Worm (Caenorhabditis elegans) whole organism, dauer: ENCODE results near the gene tag-120.

Source experiments
- unc-62 ChIP-seq: sonication (generic microtip); optimal IDR thresholded peaks from 2 replicates; lab custom pipeline; 2017; ENCODE audit warnings: missing biosample characterization, missing genetic modification reagents, missing genetic modification characterization

Gene tag-120

DNA sequence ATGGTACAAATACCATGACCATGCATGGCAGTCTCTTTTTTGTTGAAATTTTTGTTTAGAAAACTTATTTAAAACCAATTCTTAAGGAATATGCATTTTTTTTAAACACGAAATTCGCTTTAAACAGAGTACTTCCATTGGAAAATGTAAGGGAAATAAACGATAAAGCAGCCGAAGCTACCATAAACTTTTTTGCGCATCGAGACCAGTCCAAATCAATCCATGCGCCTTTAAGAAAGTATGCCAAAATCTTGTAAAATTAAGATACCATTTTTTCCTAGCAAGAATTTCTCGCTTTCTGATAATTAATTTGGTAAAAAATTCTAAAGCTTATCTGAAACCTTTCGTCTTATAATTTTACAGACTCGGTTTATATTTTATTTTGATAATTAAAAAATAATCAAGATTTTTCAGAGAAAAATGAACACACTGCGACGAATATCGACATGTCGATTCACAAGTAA lies 16.9 kb downstream of the tag-120 start, which contains the start of gene ZK287.7:
TSS of gene ZK287.7 (plus strand) at position 414 of the 464 bp plus-strand sequence.
- TF ChIP-seq unc-62 (GFP tag; lab: Kevin White, UChicago): no peak

DNA sequence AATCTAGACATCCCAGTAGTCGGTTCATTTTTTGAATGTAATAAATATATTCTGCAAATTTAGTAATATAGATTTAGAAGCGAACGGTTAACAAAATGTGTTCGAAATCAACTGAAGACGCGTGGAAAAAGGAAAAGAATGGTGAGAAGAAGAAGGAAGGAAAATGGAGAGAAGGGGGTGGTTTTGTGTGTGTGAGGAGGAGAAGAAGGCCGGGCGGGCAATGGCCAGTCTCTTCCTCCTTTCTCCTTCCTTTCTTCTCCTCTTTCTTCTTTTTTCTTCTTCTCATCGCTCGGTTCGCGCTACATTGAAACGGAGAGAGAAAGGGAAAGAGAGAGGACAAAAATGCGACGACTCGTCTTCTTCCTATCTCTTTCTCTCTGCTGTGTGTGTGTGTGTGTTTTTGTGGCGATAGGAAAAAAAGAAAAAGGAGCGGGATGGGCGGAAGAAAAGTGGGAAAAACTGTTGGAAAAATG lies 17.5 kb downstream of the tag-120 start, which contains the start of gene ztf-9:
TSS of gene ztf-9 (minus strand) at position 51 of the 473 bp plus-strand sequence.
- TF ChIP-seq unc-62 (GFP tag; lab: Kevin White, UChicago): no peak

DNA sequence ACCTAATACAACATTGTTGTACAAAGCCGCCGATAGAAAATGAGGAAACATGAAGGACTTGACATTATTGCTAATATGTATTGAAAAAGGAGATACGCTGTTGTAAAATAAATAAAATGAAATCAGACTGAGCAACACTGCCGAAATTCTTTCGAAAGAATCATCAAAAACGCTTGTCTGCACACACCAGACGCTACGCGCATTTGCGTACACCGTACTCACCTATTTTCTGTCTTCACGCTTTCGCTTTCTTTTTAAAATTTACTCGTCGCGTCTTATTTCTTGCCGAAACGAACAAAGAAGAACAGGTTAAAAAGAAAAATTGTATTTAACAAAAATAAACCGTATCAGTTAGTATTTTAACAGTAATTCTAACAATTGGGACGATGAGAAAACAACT lies 18.9 kb downstream of the tag-120 start:
- TF ChIP-seq unc-62 (GFP tag; lab: Kevin White, UChicago): no peak

DNA sequence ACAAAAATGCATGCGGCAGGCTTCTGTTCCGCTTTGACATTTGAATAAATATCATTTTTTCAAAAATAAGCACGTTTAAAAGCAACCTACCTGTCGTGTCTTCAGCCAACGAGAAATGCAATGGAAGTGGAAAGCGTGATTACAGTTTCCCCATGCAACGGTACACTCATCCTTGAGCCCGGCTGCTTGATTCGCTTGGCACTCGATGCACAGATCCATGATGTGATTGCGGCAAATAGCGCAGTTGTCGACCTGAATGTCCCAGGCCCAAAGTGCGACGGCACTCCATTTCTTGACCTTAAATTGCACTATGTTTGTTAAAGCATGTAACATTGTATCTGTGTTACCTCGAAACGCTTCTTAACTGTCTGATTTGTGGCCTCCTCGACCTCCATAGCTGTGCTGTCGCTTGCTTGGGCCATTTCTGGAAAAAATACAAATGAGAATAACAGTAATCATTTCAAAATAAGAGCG lies 19.5 kb downstream of the tag-120 start, which contains the start of gene rbx-1:
TSS of gene rbx-1 (minus strand) at position 424 of the 474 bp plus-strand sequence.
- no peak for TF ChIP-seq unc-62 (GFP tag; lab: Kevin White, UChicago)

DNA sequence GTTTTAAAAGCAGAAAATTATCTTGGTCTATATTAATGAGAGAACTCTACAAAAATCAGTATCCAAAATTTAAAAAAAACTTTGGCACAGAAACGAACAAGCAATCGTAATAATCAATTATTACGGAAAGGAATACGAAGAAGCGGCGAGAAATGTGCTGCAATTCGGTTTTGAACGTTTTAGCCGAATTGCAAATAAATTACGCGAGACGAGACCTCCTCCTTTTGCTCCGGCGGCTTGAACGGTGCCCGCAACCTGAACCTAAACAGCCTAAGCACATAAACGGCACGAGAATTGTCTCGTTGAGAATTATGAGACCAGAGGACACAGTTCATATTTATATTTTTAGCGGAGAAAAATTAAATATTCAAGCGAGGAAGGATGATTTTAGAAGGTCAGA lies 20.2 kb downstream of the tag-120 start:
- no peak for TF ChIP-seq unc-62 (GFP tag; lab: Kevin White, UChicago)

DNA sequence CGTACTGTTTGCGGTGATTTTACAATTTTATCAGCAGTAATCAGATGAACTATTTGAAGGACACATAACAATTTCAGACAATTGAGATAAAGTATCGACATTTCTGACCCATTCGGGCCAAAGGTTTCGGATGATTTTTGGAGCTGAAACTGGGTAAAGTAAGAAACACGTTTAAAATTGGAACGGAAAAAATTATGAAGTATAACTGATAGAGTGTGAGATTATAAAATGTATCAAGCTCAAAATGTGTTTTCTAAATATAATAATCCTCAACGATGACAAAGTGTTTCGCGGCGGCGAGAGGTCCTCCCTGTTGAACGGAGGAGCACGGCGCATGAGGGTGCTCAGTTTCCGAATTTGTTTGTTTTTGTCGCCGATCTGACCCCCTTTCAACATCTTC lies 24.1 kb downstream of the tag-120 start, which contains the start of gene ZK287.4:
TSS of gene ZK287.4 (minus strand) at position 101 of the 400 bp plus-strand sequence.
- no peak for TF ChIP-seq unc-62 (GFP tag; lab: Kevin White, UChicago)

DNA sequence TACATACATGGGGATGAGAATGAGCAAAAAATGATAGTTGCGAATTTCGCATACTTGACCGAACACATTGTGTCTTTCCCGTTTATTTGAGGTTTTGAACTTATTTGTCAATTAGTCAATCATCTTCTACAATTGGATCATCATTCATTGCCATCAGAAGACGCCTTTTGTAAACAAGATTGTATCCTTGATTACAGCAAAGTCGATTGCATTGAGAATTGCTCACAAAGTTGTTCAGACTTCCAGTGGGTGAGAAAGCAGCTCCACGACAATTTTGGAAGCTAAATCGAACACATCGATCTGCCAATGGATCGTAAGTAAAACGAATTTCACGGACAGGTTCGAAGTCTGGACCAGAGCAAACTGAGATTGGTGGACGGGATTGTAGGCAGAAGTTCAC lies 29.4 kb downstream of the tag-120 start:
- TF ChIP-seq unc-62 (GFP tag; lab: Kevin White, UChicago): no peak

DNA sequence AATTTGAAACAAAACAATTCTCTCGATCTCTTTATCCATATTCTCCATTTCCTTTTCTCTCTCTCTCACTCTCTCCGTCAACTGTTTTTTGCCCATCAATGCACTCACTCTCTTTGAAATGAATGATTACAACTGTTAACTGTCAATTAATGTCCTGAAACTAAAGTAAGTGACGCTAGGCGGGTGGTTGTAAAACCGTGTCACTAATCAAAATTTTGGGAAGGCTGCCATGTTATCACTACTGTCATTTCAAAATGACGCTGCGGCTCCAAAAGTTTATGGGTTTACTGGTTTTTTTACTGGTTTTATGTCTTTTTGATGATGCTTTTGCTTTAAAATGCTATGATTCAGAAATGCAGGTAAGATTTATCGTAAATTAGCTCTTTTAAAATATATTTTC lies 30.4 kb downstream of the tag-120 start, which contains the start of gene ZK287.9:
TSS of gene ZK287.9 (plus strand) at position 192 of the 400 bp plus-strand sequence.
- no peak for TF ChIP-seq unc-62 (GFP tag; lab: Kevin White, UChicago)

DNA sequence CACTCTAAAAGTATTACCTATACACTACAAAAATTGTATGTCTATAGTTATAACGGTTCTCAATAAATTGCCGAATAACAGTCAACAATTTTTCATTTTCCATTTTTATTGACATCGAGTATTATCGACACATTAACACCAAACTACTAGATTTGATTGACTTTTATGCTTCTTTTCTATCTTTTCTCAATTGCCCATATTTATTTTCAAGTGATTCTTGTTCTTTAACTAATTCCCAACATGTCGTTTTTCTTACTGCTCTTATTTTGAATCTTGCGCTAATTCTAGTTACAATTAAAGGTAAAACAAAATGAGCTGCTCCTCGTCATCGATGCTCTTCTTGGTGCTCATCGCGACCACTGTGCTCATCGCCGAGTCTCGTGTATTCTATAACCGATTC lies 31.6 kb downstream of the tag-120 start, which contains the start of gene cthd-1:
TSS of gene cthd-1 (plus strand) at position 301 of the 400 bp plus-strand sequence.
- TF ChIP-seq unc-62 (GFP tag; lab: Kevin White, UChicago): no peak

DNA sequence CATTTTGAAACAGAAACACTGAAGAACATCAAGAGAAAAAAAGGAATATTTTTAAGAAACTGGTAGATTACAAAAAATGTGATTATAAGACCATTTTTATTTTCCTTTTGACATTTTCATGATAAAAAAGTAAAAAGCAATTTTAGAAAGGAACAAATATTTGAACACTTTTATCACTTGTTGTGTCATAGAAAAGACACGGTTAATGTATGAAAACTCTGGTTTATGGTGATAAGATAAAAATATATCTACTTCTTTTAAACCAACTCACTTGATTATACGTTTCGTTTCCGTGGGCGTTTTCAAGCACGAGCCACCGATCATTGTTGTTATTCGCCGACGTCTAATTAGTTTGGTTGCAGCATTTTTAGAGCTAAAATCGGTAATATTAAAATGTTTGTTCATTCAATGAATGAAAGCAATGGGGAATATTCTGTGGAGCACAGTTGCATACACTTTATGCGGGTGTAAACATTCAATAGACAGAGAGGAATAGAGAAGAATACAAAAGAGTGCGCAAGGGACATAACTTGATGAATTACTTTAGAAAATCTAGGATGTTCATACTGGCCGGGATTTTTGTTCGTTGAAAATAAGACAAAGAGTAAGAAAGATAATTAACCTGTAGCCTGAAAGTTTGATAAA lies 36.3 kb downstream of the tag-120 start, which contains the start of gene sulp-8:
TSS of gene sulp-8 (minus strand) at position 469 of the 645 bp plus-strand sequence.
- TF ChIP-seq unc-62 (GFP tag; lab: Kevin White, UChicago): no peak

DNA sequence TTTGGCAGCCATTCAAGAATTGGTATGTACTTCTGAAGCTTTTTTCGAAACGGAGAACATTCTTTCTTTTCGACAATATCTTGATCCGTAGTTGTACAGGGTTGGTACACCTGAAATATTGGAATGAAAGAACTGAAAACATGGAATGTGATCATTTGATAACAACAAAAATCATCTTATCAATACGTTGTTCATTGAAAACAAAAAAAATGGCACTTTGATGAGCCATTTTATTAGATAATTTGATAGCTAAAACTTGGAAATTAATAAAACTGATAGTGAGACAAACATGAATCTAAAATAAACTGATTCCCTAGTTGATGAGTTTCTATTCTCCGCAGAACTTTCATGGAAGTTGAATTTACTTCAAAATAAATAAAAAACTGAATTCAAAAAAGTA lies 37.1 kb downstream of the tag-120 start:
- TF ChIP-seq unc-62 (GFP tag; lab: Kevin White, UChicago): no peak

DNA sequence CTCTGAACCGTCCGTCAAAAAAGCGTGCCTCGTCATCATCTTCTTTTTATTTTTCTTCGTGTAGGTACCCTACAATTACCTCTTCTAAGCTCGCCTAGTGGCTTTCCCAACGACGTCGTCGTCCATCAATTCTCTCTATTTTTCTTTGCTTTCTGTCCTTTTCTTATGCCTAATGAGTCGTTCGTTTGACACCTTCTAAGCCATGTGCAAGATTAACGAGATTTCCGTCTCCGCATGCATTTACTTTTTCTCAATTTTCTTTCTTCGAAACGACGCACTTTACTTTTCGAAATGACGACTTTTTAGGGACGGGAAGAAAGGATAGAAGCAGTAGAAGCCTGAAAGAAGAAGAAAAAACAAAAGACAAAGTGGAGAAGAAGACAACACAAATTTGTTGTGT lies 43.2 kb downstream of the tag-120 start, which contains the start of gene ZK287.1:
TSS of gene ZK287.1 (plus strand) at position 301 of the 400 bp plus-strand sequence.
- no peak for TF ChIP-seq unc-62 (GFP tag; lab: Kevin White, UChicago)

DNA sequence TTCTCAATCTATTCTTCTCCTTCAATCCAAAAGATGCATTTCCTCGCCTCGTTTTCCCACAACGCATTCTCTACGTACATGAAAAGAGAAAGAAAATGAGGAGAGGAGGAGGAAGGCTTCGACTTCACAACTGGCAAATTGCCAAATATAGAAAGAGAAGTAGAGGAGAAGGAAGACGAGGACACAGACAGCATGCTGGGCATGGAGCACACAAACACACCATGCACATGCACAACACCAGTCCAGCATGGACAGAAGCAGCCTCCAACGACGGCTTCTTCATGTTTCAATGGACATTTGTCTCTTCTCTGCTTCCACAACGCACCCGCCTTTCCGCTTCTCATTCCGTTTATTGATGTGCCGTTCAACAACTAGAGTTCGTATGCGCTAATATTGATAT lies 45.0 kb downstream of the tag-120 start:
- no peak for TF ChIP-seq unc-62 (GFP tag; lab: Kevin White, UChicago)

DNA sequence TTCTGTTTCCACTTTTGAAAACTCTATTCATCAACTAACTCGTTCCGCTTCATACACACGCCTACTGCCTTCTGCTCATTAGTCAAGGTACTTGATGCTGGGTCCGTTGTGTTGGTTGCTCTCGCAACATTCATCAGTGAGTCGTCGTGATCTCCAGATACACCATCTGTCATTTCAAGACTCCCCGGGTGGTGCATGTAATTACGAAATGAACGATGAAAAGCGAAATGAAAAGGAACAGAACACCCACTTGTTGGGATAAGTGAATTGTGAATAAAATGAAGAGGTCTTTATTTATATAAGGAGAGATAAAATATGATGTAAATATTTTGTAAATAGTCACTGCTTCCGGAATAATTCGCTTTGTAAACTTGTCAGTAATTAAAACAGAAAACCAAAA lies 45.7 kb downstream of the tag-120 start:
- TF ChIP-seq unc-62 (GFP tag; lab: Kevin White, UChicago): no peak

DNA sequence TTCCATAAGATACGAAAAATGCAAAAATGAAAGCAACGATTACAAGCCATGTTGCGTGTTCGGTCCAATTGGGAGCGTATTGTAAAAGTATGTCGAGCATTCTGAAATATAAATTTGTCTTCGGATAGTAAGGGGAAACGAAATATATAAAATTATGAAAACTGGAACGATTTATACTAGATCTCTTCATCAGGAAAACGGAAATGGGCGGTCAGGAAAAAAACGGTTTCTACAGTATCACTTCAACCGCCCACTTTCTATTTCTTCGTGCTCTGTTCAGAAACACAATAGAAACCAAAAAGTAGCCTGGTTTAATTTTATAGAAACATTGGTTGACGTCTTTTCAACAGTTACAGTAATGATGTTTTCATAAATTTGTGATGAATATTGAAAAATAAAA lies 48.1 kb downstream of the tag-120 start, which contains the start of gene pitr-4:
TSS of gene pitr-4 (minus strand) at position 101 of the 400 bp plus-strand sequence.
- no peak for TF ChIP-seq unc-62 (GFP tag; lab: Kevin White, UChicago)
